Fruit fly (Drosophila melanogaster): ENCODE results near the gene CG3857.

CG3857 gene

dm6 chrX:1899445-1900085 lies 40.3 kb downstream of the CG3857 start (continued):
- peak; percentile 97 for TF ChIP-seq sd (tag; optimal IDR thresholded peaks at IDR 0.05)
- no peak for TF ChIP-seq CG31441 (GFP tag; IDR thresholded peaks at IDR 0.05)
- peak; percentile 59 for TF ChIP-seq ewg (GFP tag; optimal IDR thresholded peaks at IDR 0.05)
- no peak for TF ChIP-seq Sox102F (GFP tag; optimal IDR thresholded peaks at IDR 0.05)
- no peak for TF ChIP-seq Optix (GFP tag; IDR thresholded peaks at IDR 0.05)
- TF ChIP-seq CG15696 (tag; optimal IDR thresholded peaks at IDR 0.05): no peak
- peak; percentile 99 for TF ChIP-seq CG15479 (GFP tag; optimal IDR thresholded peaks at IDR 0.05)
- TF ChIP-seq Trl (optimal IDR thresholded peaks at IDR 0.05): peak; percentile 9 to 53
- TF ChIP-seq Trl (GFP tag; optimal IDR thresholded peaks at IDR 0.05): no peak
- no peak for TF ChIP-seq Kr (GFP tag; optimal IDR thresholded peaks at IDR 0.05)
- TF ChIP-seq Tbp (GFP tag; optimal IDR thresholded peaks at IDR 0.05): no peak
- no peak for TF ChIP-seq Deaf1 (tag; optimal IDR thresholded peaks at IDR 0.05)
- peak; percentile 40; the same call in 1 of the 2 replicates for TF ChIP-seq unc-4 (GFP tag; IDR thresholded peaks at IDR 0.05; ENCODE audit: partially characterized antibody)
- TF ChIP-seq Drgx (GFP tag; IDR thresholded peaks at IDR 0.05): no peak
- TF ChIP-seq CG1233 (GFP tag; optimal IDR thresholded peaks at IDR 0.05): no peak
- no peak for TF ChIP-seq H15 (GFP tag; IDR thresholded peaks at IDR 0.05)
- TF ChIP-seq CG6272 (GFP tag; IDR thresholded peaks at IDR 0.05): no peak
- TF ChIP-seq CG12769 (tag; optimal IDR thresholded peaks at IDR 0.05): peak; percentile 81
- no peak for TF ChIP-seq Elba2 (GFP tag; optimal IDR thresholded peaks at IDR 0.05)
- TF ChIP-seq CG12299 (tag; optimal IDR thresholded peaks at IDR 0.05): no peak
- no peak for TF ChIP-seq CG12391 (tag; optimal IDR thresholded peaks at IDR 0.05)
- peak; percentile 43 for TF ChIP-seq abd-A (tag; optimal IDR thresholded peaks at IDR 0.05)
- no peak; the same call in 1 of the 2 replicates for TF ChIP-seq CG13287 (GFP tag; IDR thresholded peaks at IDR 0.05; ENCODE audit: partially characterized antibody)
- TF ChIP-seq hb (GFP tag; IDR thresholded peaks at IDR 0.05; ENCODE audit: partially characterized antibody): no peak
- no peak for TF ChIP-seq wor (GFP tag; IDR thresholded peaks at IDR 0.05)
- no peak for TF ChIP-seq onecut (GFP tag; IDR thresholded peaks at IDR 0.05)
- no peak for TF ChIP-seq kah (GFP tag; optimal IDR thresholded peaks at IDR 0.05)
- TF ChIP-seq az2 (GFP tag; optimal IDR thresholded peaks at IDR 0.05): no peak
- no peak for TF ChIP-seq wek (GFP tag; optimal IDR thresholded peaks at IDR 0.05)
- TF ChIP-seq Nf-YA (GFP tag; IDR thresholded peaks at IDR 0.05): no peak
- no peak for TF ChIP-seq CG18476 (GFP tag; optimal IDR thresholded peaks at IDR 0.05)
- no peak for TF ChIP-seq CG8089 (GFP tag; optimal IDR thresholded peaks at IDR 0.05)
- TF ChIP-seq odd (GFP tag; optimal IDR thresholded peaks at IDR 0.05): no peak
- no peak for TF ChIP-seq lilli (GFP tag; optimal IDR thresholded peaks at IDR 0.05)
- TF ChIP-seq CG13424 (tag; optimal IDR thresholded peaks at IDR 0.05): no peak
- TF ChIP-seq grn (GFP tag; optimal IDR thresholded peaks at IDR 0.05): peak; percentile 86
- no peak for TF ChIP-seq Six4 (GFP tag; optimal IDR thresholded peaks at IDR 0.05)
- TF ChIP-seq CG14860 (GFP tag; IDR thresholded peaks at IDR 0.05; ENCODE audit: partially characterized antibody): no peak
- no peak for TF ChIP-seq CG11695 (GFP tag; IDR thresholded peaks at IDR 0.05)
- TF ChIP-seq NFAT (GFP tag; IDR thresholded peaks at IDR 0.05): no peak
- TF ChIP-seq CG14050 (GFP tag; IDR thresholded peaks at IDR 0.05): no peak
- no peak for TF ChIP-seq ham (GFP tag; IDR thresholded peaks at IDR 0.05)
- TF ChIP-seq CG7745 (tag; optimal IDR thresholded peaks at IDR 0.05): no peak
- TF ChIP-seq HLHmδ (GFP tag; optimal IDR thresholded peaks at IDR 0.05): peak; percentile 36
- no peak for TF ChIP-seq Hmr (GFP tag; optimal IDR thresholded peaks at IDR 0.05)
- no peak for TF ChIP-seq CG6813 (GFP tag; optimal IDR thresholded peaks at IDR 0.05)
- no peak for TF ChIP-seq fu2 (GFP tag; optimal IDR thresholded peaks at IDR 0.05)
- TF ChIP-seq BtbVII (GFP tag; optimal IDR thresholded peaks at IDR 0.05): no peak
- no peak for TF ChIP-seq CG6791 (GFP tag; IDR thresholded peaks at IDR 0.05; ENCODE audit: partially characterized antibody)
- no peak for TF ChIP-seq slbo (GFP tag; IDR thresholded peaks at IDR 0.05)
- peak; percentile 77 for TF ChIP-seq sens (GFP tag)

All from whole organism, embryonic.